Worm (Caenorhabditis elegans) whole organism, mixed stage, embryonic: ENCODE results near the gene nep-26.

Source experiments
- drap-1 ChIP-seq: fragments of 200-800 bp; sonication (Bioruptor generic); optimal IDR thresholded peaks from 3 replicates; lab custom pipeline; 2018; ENCODE audit warnings: mild to moderate bottlenecking, missing genetic modification characterization, missing compliant biosample characterization
- elt-1 ChIP-seq: sonication (generic microtip); optimal IDR thresholded peaks from 2 replicates; lab custom pipeline; 2017; ENCODE audit warnings: missing genetic modification characterization, mild to moderate bottlenecking, missing compliant biosample characterization, antibody characterized with exemption, moderate library complexity, borderline replicate concordance; ENCODE audit not compliant: insufficient read depth
- ham-2 ChIP-seq: fragments of 200-800 bp; sonication (Bioruptor generic); optimal IDR thresholded peaks from 2 replicates; lab custom pipeline; 2018; ENCODE audit warnings: mild to moderate bottlenecking, missing genetic modification characterization, missing compliant biosample characterization
- nhr-237 ChIP-seq: fragments of 150-350 bp; optimal IDR thresholded peaks from 2 replicates; lab custom pipeline; 2014; ENCODE audit warnings: missing biosample characterization, missing genetic modification characterization
- nhr-28 ChIP-seq: fragments of 150-350 bp; optimal IDR thresholded peaks from 2 replicates; lab custom pipeline; 2014; ENCODE audit warnings: missing biosample characterization, missing genetic modification characterization
- nhr-76 ChIP-seq: sonication (generic microtip); optimal IDR thresholded peaks from 2 replicates; lab custom pipeline; 2017; ENCODE audit warnings: missing biosample characterization, missing genetic modification characterization
- pha-4 ChIP-seq: fragments of 150-350 bp; optimal IDR thresholded peaks from 2 replicates; lab custom pipeline; 2018; ENCODE audit warnings: missing biosample characterization, missing genetic modification reagents, missing genetic modification characterization
- sem-2 ChIP-seq: fragments of 200-800 bp; sonication (Bioruptor generic); optimal IDR thresholded peaks from 2 replicates; lab custom pipeline; 2018; ENCODE audit warnings: mild to moderate bottlenecking, missing genetic modification characterization, missing compliant biosample characterization
- snpc-4 ChIP-seq: fragments of 150-350 bp; optimal IDR thresholded peaks from 2 replicates; lab custom pipeline; 2014; ENCODE audit warnings: missing biosample characterization, missing genetic modification characterization
- sptf-1 ChIP-seq: sonication (generic microtip); optimal IDR thresholded peaks from 2 replicates; lab custom pipeline; 2017; ENCODE audit warnings: mild to moderate bottlenecking, missing genetic modification characterization, moderate library complexity, missing compliant biosample characterization
- tbx-8 ChIP-seq: fragments of 200-800 bp; sonication (Bioruptor generic); optimal IDR thresholded peaks from 2 replicates; lab custom pipeline; 2018; ENCODE audit warnings: mild to moderate bottlenecking, missing genetic modification characterization, moderate library complexity, missing compliant biosample characterization
- unc-39 ChIP-seq: fragments of 150-350 bp; optimal IDR thresholded peaks from 2 replicates; lab custom pipeline; 2014; ENCODE audit warnings: missing biosample characterization, missing genetic modification characterization
- unc-62 ChIP-seq: fragments of 150-350 bp; optimal IDR thresholded peaks from 2 replicates; lab custom pipeline; 2014; ENCODE audit warnings: missing biosample characterization, missing genetic modification reagents, missing genetic modification characterization
- ztf-11 ChIP-seq: fragments of 150-350 bp; optimal IDR thresholded peaks from 2 replicates; lab custom pipeline; 2014; ENCODE audit warnings: missing biosample characterization, missing genetic modification characterization

DNA sequence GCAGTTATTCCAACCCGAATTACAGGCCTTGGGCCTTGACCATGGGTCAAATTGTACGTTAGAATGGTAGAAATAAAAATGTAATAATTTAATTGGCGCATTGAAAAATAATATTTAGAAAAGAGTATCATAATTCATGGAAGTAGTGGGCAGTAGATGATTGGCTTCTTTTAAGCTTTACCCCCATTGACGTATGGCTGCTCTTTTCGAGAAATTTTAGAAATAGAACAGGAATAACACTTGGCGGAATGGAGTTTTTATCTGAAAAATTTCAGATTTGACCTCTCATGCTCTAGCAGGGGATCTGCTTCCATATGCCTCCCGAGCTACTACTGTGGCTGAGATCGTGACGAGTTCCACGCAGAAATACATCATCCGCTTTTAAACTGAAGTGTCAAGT, 8.8 kb upstream of the nep-26 start, which contains the start of gene gcy-4:
- TF ChIP-seq tbx-8 (GFP tag; lab: Kevin White, UChicago) = no peak
- TF ChIP-seq drap-1 (GFP tag; lab: Kevin White, UChicago) = no peak
- TF ChIP-seq sptf-1 (tag; lab: Kevin White, UChicago) = no peak
- TF ChIP-seq elt-1 (tag; lab: Kevin White, UChicago) = no peak
- no peak for TF ChIP-seq pha-4 (tag; lab: Kevin White, UChicago)
- TF ChIP-seq ham-2 = no peak
- no peak for TF ChIP-seq nhr-237
- no peak for TF ChIP-seq snpc-4 (tag; lab: Kevin White, UChicago)
- TF ChIP-seq sem-2 (GFP tag; lab: Kevin White, UChicago) = no peak
- TF ChIP-seq unc-39 (tag; lab: Kevin White, UChicago) = no peak
- TF ChIP-seq nhr-28 (tag; lab: Kevin White, UChicago) = no peak
- no peak for TF ChIP-seq nhr-76 (tag; lab: Kevin White, UChicago)
- TF ChIP-seq unc-62 = no peak
- TF ChIP-seq ztf-11 (tag; lab: Kevin White, UChicago) = no peak
